Worm (Caenorhabditis elegans) whole organism, L4 larva: ENCODE data around the gene ugt-47.

Experiments used
- F10B5.3 ChIP-seq: sonication (generic microtip); optimal IDR thresholded peaks from 2 replicates; lab custom pipeline; 2016; ENCODE audit warnings: mild to moderate bottlenecking, missing genetic modification characterization, missing compliant biosample characterization
- F44E2.7 ChIP-seq: fragments of 200-800 bp; sonication (Bioruptor generic); IDR thresholded peaks from 2 replicates; pipeline ENCODE4 v2.1.2; 2022; ENCODE audit warnings: missing genetic modification characterization, missing compliant biosample characterization
- R02D3.7 ChIP-seq: fragments of 150-350 bp; sonication (generic microtip); optimal IDR thresholded peaks from 3 replicates; lab custom pipeline; 2014; ENCODE audit warnings: missing biosample characterization, missing genetic modification characterization
- T20F7.1 ChIP-seq: fragments of 200-800 bp; sonication (Bioruptor generic); optimal IDR thresholded peaks from 2 replicates; lab custom pipeline; 2018; ENCODE audit warnings: mild to moderate bottlenecking, missing genetic modification characterization, missing compliant biosample characterization
- T26A8.4 ChIP-seq: fragments of 200-800 bp; sonication (Bioruptor generic); IDR thresholded peaks from 2 replicates; pipeline ENCODE4 v1.3.6; 2022; ENCODE audit warnings: missing genetic modification characterization, missing compliant biosample characterization
- Y48G9A.11 ChIP-seq: fragments of 200-800 bp; sonication (Bioruptor generic); IDR thresholded peaks from 2 replicates; pipeline ENCODE4 v1.3.6; 2022; ENCODE audit warnings: missing genetic modification reagents, missing genetic modification characterization, missing compliant biosample characterization
- Y75B8A.6 ChIP-seq: fragments of 200-800 bp; sonication (Bioruptor generic); IDR thresholded peaks from 2 replicates; pipeline ENCODE4 v1.3.6; 2022; ENCODE audit warnings: missing genetic modification reagents, missing genetic modification characterization, missing compliant biosample characterization
- aha-1 ChIP-seq: fragments of 150-350 bp; peaks from one replicate; lab custom pipeline; 2014; ENCODE audit warnings: missing biosample characterization, missing genetic modification characterization
- ceh-28 ChIP-seq: fragments of 150-350 bp; optimal IDR thresholded peaks from 2 replicates; lab custom pipeline; 2014; ENCODE audit warnings: missing biosample characterization, missing genetic modification reagents, missing genetic modification characterization
- ceh-32 ChIP-seq: sonication (generic microtip); optimal IDR thresholded peaks from 2 replicates; lab custom pipeline; 2016; ENCODE audit warnings: mild to moderate bottlenecking, missing genetic modification characterization, missing compliant biosample characterization; ENCODE audit not compliant: poor library complexity
- ceh-44 ChIP-seq: fragments of 200-800 bp; sonication (Bioruptor generic); IDR thresholded peaks from 2 replicates; pipeline ENCODE4 v1.3.6; 2022; ENCODE audit warnings: missing genetic modification reagents, missing genetic modification characterization, missing compliant biosample characterization
- ces-1 ChIP-seq: fragments of 150-350 bp; sonication (generic microtip); optimal IDR thresholded peaks from 4 replicates; lab custom pipeline; 2014; ENCODE audit warnings: missing biosample characterization, missing genetic modification reagents, missing genetic modification characterization
- dmd-8 ChIP-seq: fragments of 200-800 bp; sonication (Bioruptor generic); IDR thresholded peaks from 2 replicates; pipeline ENCODE4 v1.3.6; 2022; ENCODE audit warnings: missing genetic modification characterization, missing compliant biosample characterization
- dmd-9 ChIP-seq: fragments of 200-800 bp; sonication (Bioruptor generic); IDR thresholded peaks from 2 replicates; pipeline ENCODE4 v1.3.6; 2022; ENCODE audit warnings: missing genetic modification reagents, missing genetic modification characterization, missing compliant biosample characterization
- dve-1 ChIP-seq: sonication (generic microtip); optimal IDR thresholded peaks from 2 replicates; lab custom pipeline; 2017; ENCODE audit warnings: antibody characterized with exemption, mild to moderate bottlenecking, missing genetic modification characterization, missing compliant biosample characterization; ENCODE audit not compliant: insufficient read depth
- egl-27 ChIP-seq: sonication (generic microtip); optimal IDR thresholded peaks from 3 replicates; lab custom pipeline; 2017; ENCODE audit warnings: missing biosample characterization, missing genetic modification reagents, missing genetic modification characterization
- fos-1 ChIP-seq: fragments of 150-350 bp; optimal IDR thresholded peaks from 2 replicates; lab custom pipeline; 2014; ENCODE audit warnings: missing biosample characterization, missing genetic modification characterization
- gei-8 ChIP-seq: fragments of 200-800 bp; sonication (Bioruptor generic); optimal IDR thresholded peaks from 2 replicates; lab custom pipeline; 2018; ENCODE audit warnings: mild to moderate bottlenecking, missing genetic modification characterization, missing compliant biosample characterization
- hif-1 ChIP-seq, 2 experiments: sonication (generic microtip); optimal IDR thresholded peaks; 2 replicates each; lab custom pipeline; 2016 to 2017; ENCODE audit warnings: missing compliant biosample characterization in 2 of 2, missing genetic modification characterization in 2 of 2, missing genetic modification reagents in 2 of 2, missing genotype in 2 of 2, mild to moderate bottlenecking in 1 of 2
- hmg-1.1 ChIP-seq: fragments of 200-800 bp; sonication (Bioruptor generic); IDR thresholded peaks from 2 replicates; pipeline ENCODE4 v1.3.6; 2022; ENCODE audit warnings: missing genetic modification reagents, missing genetic modification characterization, missing compliant biosample characterization
- lim-7 ChIP-seq: fragments of 200-800 bp; sonication (Bioruptor generic); IDR thresholded peaks from 2 replicates; pipeline ENCODE4 v1.3.6; 2022; ENCODE audit warnings: missing genetic modification characterization, missing compliant biosample characterization
- mdt-29 ChIP-seq: fragments of 200-800 bp; sonication (Bioruptor generic); IDR thresholded peaks from 2 replicates; pipeline ENCODE4 v1.3.6; 2022; ENCODE audit warnings: missing genetic modification reagents, missing genetic modification characterization, missing compliant biosample characterization
- nhr-10 ChIP-seq: fragments of 150-350 bp; optimal IDR thresholded peaks from 2 replicates; lab custom pipeline; 2014; ENCODE audit warnings: missing biosample characterization, missing genetic modification characterization
- nhr-102 ChIP-seq: sonication (generic microtip); optimal IDR thresholded peaks from 2 replicates; lab custom pipeline; 2016; ENCODE audit warnings: mild to moderate bottlenecking, missing genetic modification characterization, moderate library complexity, missing compliant biosample characterization
- nhr-11 ChIP-seq: fragments of 150-350 bp; optimal IDR thresholded peaks from 2 replicates; lab custom pipeline; 2014; ENCODE audit warnings: missing biosample characterization, missing genetic modification characterization
- nhr-237 ChIP-seq: sonication (generic microtip); optimal IDR thresholded peaks from 2 replicates; lab custom pipeline; 2017; ENCODE audit warnings: missing biosample characterization, missing genetic modification characterization
- nhr-25 ChIP-seq: sonication (generic microtip); optimal IDR thresholded peaks from 2 replicates; lab custom pipeline; 2017; ENCODE audit warnings: missing genetic modification characterization, mild to moderate bottlenecking, missing compliant biosample characterization, antibody characterized with exemption, moderate library complexity, borderline replicate concordance; ENCODE audit not compliant: insufficient read depth
- nhr-48 ChIP-seq: sonication (generic microtip); optimal IDR thresholded peaks from 2 replicates; lab custom pipeline; 2016; ENCODE audit warnings: mild to moderate bottlenecking, missing genetic modification characterization, missing compliant biosample characterization
- nhr-6 ChIP-seq: fragments of 150-350 bp; optimal IDR thresholded peaks from 2 replicates; lab custom pipeline; 2014; ENCODE audit warnings: missing biosample characterization, missing genetic modification characterization
- php-3 ChIP-seq: fragments of 200-800 bp; sonication (Bioruptor generic); IDR thresholded peaks from 2 replicates; pipeline ENCODE4 v1.3.6; 2022; ENCODE audit warnings: missing genetic modification reagents, missing genetic modification characterization, missing compliant biosample characterization
- sdz-12 ChIP-seq: fragments of 200-800 bp; sonication (Bioruptor generic); optimal IDR thresholded peaks from 2 replicates; lab custom pipeline; 2018; ENCODE audit warnings: mild to moderate bottlenecking, missing genetic modification characterization, missing compliant biosample characterization
- set-16 ChIP-seq: fragments of 200-800 bp; sonication (Bioruptor generic); IDR thresholded peaks from 2 replicates; pipeline ENCODE4 v1.3.6; 2022; ENCODE audit warnings: missing genetic modification reagents, missing genetic modification characterization, missing compliant biosample characterization
- snpc-4 ChIP-seq: fragments of 150-350 bp; optimal IDR thresholded peaks from 2 replicates; lab custom pipeline; 2014; ENCODE audit warnings: missing biosample characterization, missing genetic modification characterization
- unc-62 ChIP-seq, 3 experiments: fragments of 150-350 bp in 1 of 3; sonication (generic microtip); optimal IDR thresholded peaks in 2 of 3; peaks in 1 of 3; 1 replicate in 1 of 3; 2 replicates in 2 of 3; lab custom pipeline; 2014 to 2017; ENCODE audit warnings: missing biosample characterization in 3 of 3, missing genetic modification characterization in 3 of 3, missing genetic modification reagents in 3 of 3, missing genotype in 1 of 3
- vab-7 ChIP-seq: fragments of 200-800 bp; sonication (Bioruptor generic); IDR thresholded peaks from 2 replicates; pipeline ENCODE4 v1.3.6; 2022; ENCODE audit warnings: missing genetic modification reagents, missing genetic modification characterization, missing compliant biosample characterization
- zag-1 ChIP-seq: fragments of 150-350 bp; optimal IDR thresholded peaks from 2 replicates; lab custom pipeline; 2014; ENCODE audit warnings: missing biosample characterization, missing genetic modification characterization
- zfp-3 ChIP-seq: fragments of 200-800 bp; sonication (Bioruptor generic); conservative IDR thresholded peaks from 2 replicates; pipeline ENCODE4 v1.3.6; 2022; ENCODE audit warnings: missing genetic modification reagents, missing genetic modification characterization, missing compliant biosample characterization

The ugt-47 gene

ce11 chrV:10123324-10123723, 24.9 kb upstream of the ugt-47 start, which contains the start of gene C08B6.6:
TSS of gene C08B6.6 (plus strand) at chrV:10123624.
- TF ChIP-seq unc-62 (GFP tag; optimal IDR thresholded peaks at IDR 0.05 in 1 of 2; lab: Kevin White, UChicago), result no peak
- no peak for TF ChIP-seq unc-62 (tag; optimal IDR thresholded peaks at IDR 0.05; lab: Kevin White, UChicago)
- no peak for TF ChIP-seq T26A8.4 (GFP tag; lab: Robert Waterston, UW)
- TF ChIP-seq Y48G9A.11, result no peak
- no peak for TF ChIP-seq sdz-12 (GFP tag; lab: Kevin White, UChicago)
- TF ChIP-seq lim-7, result no peak
- no peak for TF ChIP-seq F10B5.3 (tag; lab: Kevin White, UChicago)
- TF ChIP-seq nhr-6 (tag; lab: Kevin White, UChicago), result no peak
- TF ChIP-seq egl-27 (tag; lab: Kevin White, UChicago), result no peak
- no peak for TF ChIP-seq nhr-48 (tag; lab: Kevin White, UChicago)
- TF ChIP-seq dmd-9 (GFP tag; lab: Robert Waterston, UW), result no peak
- TF ChIP-seq fos-1, result no peak
- no peak for TF ChIP-seq vab-7 (GFP tag; lab: Robert Waterston, UW)
- TF ChIP-seq aha-1, result no peak
- TF ChIP-seq set-16, result no peak
- TF ChIP-seq nhr-102 (tag; lab: Kevin White, UChicago), result no peak
- no peak for TF ChIP-seq mdt-29 (GFP tag; lab: Robert Waterston, UW)
- TF ChIP-seq hif-1 (tag; optimal IDR thresholded peaks at IDR 0.05; lab: Kevin White, UChicago), result no peak

- TF ChIP-seq ceh-44 (GFP tag; lab: Robert Waterston, UW) (no peak), F44E2.7 (no peak), sdz-12 (GFP tag; lab: Kevin White, UChicago) (no peak), dve-1 (no peak), php-3 (GFP tag; lab: Robert Waterston, UW) (no peak), dmd-8 (GFP tag; lab: Robert Waterston, UW) (no peak), snpc-4 (tag; lab: Kevin White, UChicago) (no peak), zfp-3 (no peak), ces-1 (GFP tag; lab: Kevin White, UChicago) (no peak), lim-7 (no peak), nhr-102 (tag; lab: Kevin White, UChicago) (no peak), nhr-11 (tag; lab: Kevin White, UChicago) (no peak), nhr-25 (tag; lab: Kevin White, UChicago) (no peak)
Observed at ce11 chrV:10122670-10123069, 24.3 kb upstream of the ugt-47 start, which contains the start of gene srxa-19. TSS of gene srxa-19 (minus strand) at chrV:10122770.

- no peak for TF ChIP-seq nhr-6 (tag; lab: Kevin White, UChicago)
- no peak for TF ChIP-seq R02D3.7 (tag; lab: Kevin White, UChicago)
- TF ChIP-seq ceh-28 (tag; lab: Kevin White, UChicago), result no peak
- no peak for TF ChIP-seq nhr-237 (tag; lab: Kevin White, UChicago)
- no peak for TF ChIP-seq zfp-3
- no peak for TF ChIP-seq vab-7 (GFP tag; lab: Robert Waterston, UW)
- no peak for TF ChIP-seq nhr-48 (tag; lab: Kevin White, UChicago)
- no peak for TF ChIP-seq F10B5.3 (tag; lab: Kevin White, UChicago)
- no peak for TF ChIP-seq T20F7.1 (GFP tag; lab: Kevin White, UChicago)
- TF ChIP-seq hmg-1.1 (GFP tag; lab: Robert Waterston, UW), result no peak
- no peak for TF ChIP-seq zag-1 (tag; lab: Kevin White, UChicago)
- TF ChIP-seq aha-1, result no peak
- TF ChIP-seq nhr-10, result no peak
- TF ChIP-seq gei-8 (GFP tag; lab: Kevin White, UChicago), result no peak
- TF ChIP-seq Y75B8A.6 (GFP tag; lab: Robert Waterston, UW), result no peak
- no peak for TF ChIP-seq ceh-32 (tag; lab: Kevin White, UChicago)
- no peak for TF ChIP-seq lim-7
Observed at ce11 chrV:10120898-10121297, 22.5 kb upstream of the ugt-47 start, which contains the start of gene srxa-18. TSS of gene srxa-18 (minus strand) at chrV:10120997.
